Worm (Caenorhabditis elegans): ENCODE data around the gene E02H4.8.
A peak's percentile ranks its signal among the peaks of the same experiment; 100 is the strongest.

The E02H4.8 gene

DNA sequence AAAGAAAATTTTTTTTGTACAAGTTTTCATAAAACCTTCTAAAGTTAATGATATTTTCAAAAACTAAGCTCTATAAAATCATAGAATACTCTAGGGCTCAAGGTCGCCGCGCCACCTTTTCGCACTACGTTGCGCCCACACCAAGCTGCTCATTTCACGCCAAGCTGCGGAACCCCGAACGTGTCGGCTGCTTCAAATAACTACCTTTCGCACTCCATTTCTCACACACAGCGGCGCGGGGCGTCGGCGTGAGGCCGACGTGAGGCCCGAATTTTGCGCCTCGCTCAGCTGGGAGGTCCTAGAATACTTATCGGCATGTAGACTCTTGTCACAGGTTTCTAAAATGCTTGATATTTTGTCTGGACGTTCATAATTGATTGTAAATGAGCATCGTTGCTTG, 31.4 kb downstream of the E02H4.8 start:
- TF ChIP-seq aha-1 (tag): peak; percentile 93
- TF ChIP-seq lir-3 (tag; optimal IDR thresholded peaks at IDR 0.05): no peak
- TF ChIP-seq unc-62 (GFP tag; optimal IDR thresholded peaks at IDR 0.05 in 1 of 2): peak in 1 of 2 experiments; percentile 3
- TF ChIP-seq unc-62 (tag; optimal IDR thresholded peaks at IDR 0.05): no peak
- peak; percentile 65; the same call in 1 of the 2 replicates for TF ChIP-seq set-16 (GFP tag; IDR thresholded peaks at IDR 0.05)

DNA sequence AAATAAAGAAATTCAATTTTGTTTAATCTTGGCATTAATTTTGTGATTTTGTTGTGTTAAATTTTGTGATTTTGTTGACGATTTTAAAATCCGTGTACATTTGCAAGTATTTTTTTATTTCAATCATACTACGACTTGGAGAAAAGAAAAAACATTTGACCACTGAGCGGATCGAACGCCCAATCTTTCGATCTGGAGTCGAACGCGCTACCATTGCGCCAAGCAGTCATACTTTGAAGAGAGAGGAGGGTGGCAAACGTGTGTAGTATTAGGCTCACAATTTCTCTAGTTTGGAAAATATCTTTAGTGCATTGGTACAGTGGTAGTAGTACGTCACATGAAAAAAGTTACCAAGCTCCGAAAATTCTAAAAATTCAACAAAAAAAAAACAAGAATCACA, 34.6 kb downstream of the E02H4.8 start:
- TF ChIP-seq duxl-1 (tag; optimal IDR thresholded peaks at IDR 0.05; ENCODE audit: poor library complexity): peak; percentile 61
- TF ChIP-seq nhr-77 (tag; optimal IDR thresholded peaks at IDR 0.05): no peak
- no peak for TF ChIP-seq Y48G9A.11 (GFP tag; IDR thresholded peaks at IDR 0.05)
- TF ChIP-seq egl-43 (GFP tag; IDR thresholded peaks at IDR 0.05): no peak
- peak; percentile 28 for TF ChIP-seq ztf-7 (tag; optimal IDR thresholded peaks at IDR 0.05)
- TF ChIP-seq R02D3.7 (tag; optimal IDR thresholded peaks at IDR 0.05): no peak
- no peak for TF ChIP-seq zag-1 (tag; optimal IDR thresholded peaks at IDR 0.05)
- TF ChIP-seq fos-1 (tag; optimal IDR thresholded peaks at IDR 0.05): no peak
- TF ChIP-seq daf-19 (GFP tag; conservative IDR thresholded peaks at IDR 0.05): no peak
- no peak for TF ChIP-seq spr-1 (tag; optimal IDR thresholded peaks at IDR 0.05)
- no peak for TF ChIP-seq hlh-30 (tag; optimal IDR thresholded peaks at IDR 0.05; ENCODE audit: insufficient read depth)
- no peak for TF ChIP-seq snpc-4 (tag; optimal IDR thresholded peaks at IDR 0.05)
- TF ChIP-seq lim-7 (GFP tag; IDR thresholded peaks at IDR 0.05): peak; percentile 89
- peak; percentile 47; the same call in 1 of the 2 replicates for TF ChIP-seq snpc-1.2 (GFP tag; IDR thresholded peaks at IDR 0.05)
- no peak for TF ChIP-seq ces-1 (GFP tag; optimal IDR thresholded peaks at IDR 0.05)
- no peak for TF ChIP-seq T26A8.4 (GFP tag; IDR thresholded peaks at IDR 0.05)
- TF ChIP-seq nhr-6 (tag; optimal IDR thresholded peaks at IDR 0.05): peak; percentile 60
- no peak for TF ChIP-seq lin-15B (tag; optimal IDR thresholded peaks at IDR 0.05)
- TF ChIP-seq nhr-42 (GFP tag; IDR thresholded peaks at IDR 0.05): no peak
- no peak for TF ChIP-seq dpl-1 (GFP tag; optimal IDR thresholded peaks at IDR 0.05)
- no peak for TF ChIP-seq attf-4 (tag; optimal IDR thresholded peaks at IDR 0.05)
- no peak for TF ChIP-seq Y75B8A.6 (GFP tag; IDR thresholded peaks at IDR 0.05)
- TF ChIP-seq unc-130 (GFP tag; optimal IDR thresholded peaks at IDR 0.05): no peak
- TF ChIP-seq hmg-1.1 (GFP tag; IDR thresholded peaks at IDR 0.05): no peak
- TF ChIP-seq lin-29 (GFP tag; IDR thresholded peaks at IDR 0.05): no peak
- TF ChIP-seq mes-2 (tag; optimal IDR thresholded peaks at IDR 0.05; ENCODE audit: poor library complexity, severe bottlenecking): no peak
- TF ChIP-seq F44E2.7 (GFP tag; IDR thresholded peaks at IDR 0.05): no peak
- no peak for TF ChIP-seq nhr-111 (GFP tag; optimal IDR thresholded peaks at IDR 0.05)
- TF ChIP-seq ztf-11 (tag; optimal IDR thresholded peaks at IDR 0.05): no peak
- TF ChIP-seq pha-4 (GFP tag; IDR thresholded peaks at IDR 0.05): peak; percentile 71; the same call in 1 of the 2 replicates
- no peak for TF ChIP-seq pha-4 (tag; optimal IDR thresholded peaks at IDR 0.05)
- no peak for TF ChIP-seq aha-1 (tag)
- no peak for TF ChIP-seq zip-11 (GFP tag; IDR thresholded peaks at IDR 0.05)
- TF ChIP-seq ceh-20 (GFP tag; IDR thresholded peaks at IDR 0.05): no peak
- TF ChIP-seq hif-1 (tag; optimal IDR thresholded peaks at IDR 0.05): no peak
- TF ChIP-seq ZK546.5 (tag; optimal IDR thresholded peaks at IDR 0.05): no peak
- TF ChIP-seq ama-1 (optimal IDR thresholded peaks at IDR 0.05): no peak
- peak; percentile 42 for TF ChIP-seq nhr-102 (tag; optimal IDR thresholded peaks at IDR 0.05)
- 0 out of 2 replicates have a peak, but pooled peaks have one; percentile 49 for TF ChIP-seq daf-8 (GFP tag; IDR thresholded peaks at IDR 0.05)
- TF ChIP-seq lin-39 (tag; optimal IDR thresholded peaks at IDR 0.05): no peak
- TF ChIP-seq zip-2 (tag; optimal IDR thresholded peaks at IDR 0.05): no peak
- no peak for TF ChIP-seq sdz-12 (GFP tag; optimal IDR thresholded peaks at IDR 0.05)
- peak; percentile 76; the same call in 1 of the 2 replicates for TF ChIP-seq ceh-44 (GFP tag; IDR thresholded peaks at IDR 0.05)
- no peak for TF ChIP-seq lir-3 (tag; optimal IDR thresholded peaks at IDR 0.05)
- no peak for TF ChIP-seq jun-1 (tag; optimal IDR thresholded peaks at IDR 0.05)
- TF ChIP-seq nhr-28 (tag; optimal IDR thresholded peaks at IDR 0.05): no peak
- TF ChIP-seq lin-38 (GFP tag; IDR thresholded peaks at IDR 0.05): no peak
- TF ChIP-seq ceh-82 (tag; optimal IDR thresholded peaks at IDR 0.05): no peak
- peak; percentile 50; the same call in 1 of the 2 replicates for TF ChIP-seq dmd-6 (GFP tag; IDR thresholded peaks at IDR 0.05)

All from whole organism, L4 larva.